Worm (Caenorhabditis elegans): ENCODE data around the gene cutl-2.

The cutl-2 gene

ce11 chrII:9752278-9752677 is 27.8 kb upstream of the cutl-2 start:
- TF ChIP-seq repo-1 (tag; optimal IDR thresholded peaks at IDR 0.05): no peak
- no peak for TF ChIP-seq T07F8.4 (tag; optimal IDR thresholded peaks at IDR 0.05)
- TF ChIP-seq ceh-40 (GFP tag; IDR thresholded peaks at IDR 0.05): no peak
- TF ChIP-seq dox-1 (GFP tag; IDR thresholded peaks at IDR 0.05): no peak
- TF ChIP-seq F37B4.10 (GFP tag; IDR thresholded peaks at IDR 0.05): no peak
- TF ChIP-seq zim-3 (tag; optimal IDR thresholded peaks at IDR 0.05): no peak
- TF ChIP-seq dpff-1 (tag; optimal IDR thresholded peaks at IDR 0.05): no peak
- no peak for TF ChIP-seq hrde-1 (tag; optimal IDR thresholded peaks at IDR 0.05; ENCODE audit: borderline replicate concordance)
- TF ChIP-seq mes-4 (tag; optimal IDR thresholded peaks at IDR 0.05): no peak
- TF ChIP-seq F23B12.7 (tag; optimal IDR thresholded peaks at IDR 0.05; ENCODE audit: insufficient read depth): no peak
- TF ChIP-seq ZK185.1 (tag; optimal IDR thresholded peaks at IDR 0.05; ENCODE audit: poor library complexity, severe bottlenecking): no peak
- no peak for TF ChIP-seq T26A5.8 (tag; optimal IDR thresholded peaks at IDR 0.05)
- TF ChIP-seq let-607 (tag; optimal IDR thresholded peaks at IDR 0.05): no peak
- TF ChIP-seq attf-5 (GFP tag; optimal IDR thresholded peaks at IDR 0.05): no peak
- no peak for TF ChIP-seq lin-35 (GFP tag; optimal IDR thresholded peaks at IDR 0.05)
- no peak for TF ChIP-seq ztf-3 (GFP tag; optimal IDR thresholded peaks at IDR 0.05)
- TF ChIP-seq B0336.3 (GFP tag; IDR thresholded peaks at IDR 0.05): no peak
- TF ChIP-seq sdz-38 (tag; optimal IDR thresholded peaks at IDR 0.05): no peak

ce11 chrII:9746069-9746468 is 21.6 kb upstream of the cutl-2 start, which contains the start of the genes Y53C12B.1 and nos-3:
Y53C12B.1 (minus strand) TSS chrII:9746078.
nos-3 (plus strand) TSS chrII:9746316.
- TF ChIP-seq lir-1 (GFP tag; conservative IDR thresholded peaks at IDR 0.05) (no peak), aptf-2 (GFP tag; conservative IDR thresholded peaks at IDR 0.05) (no peak), mcd-1 (GFP tag; IDR thresholded peaks at IDR 0.05) (peak; percentile 56), fkh-3 (tag; optimal IDR thresholded peaks at IDR 0.05) (no peak), hlh-12 (tag; optimal IDR thresholded peaks at IDR 0.05) (no peak), snpc-4 (GFP tag; optimal IDR thresholded peaks at IDR 0.05) (peak; percentile 7), snpc-4 (tag; optimal IDR thresholded peaks at IDR 0.05) (peak in 3 of 4 experiments; percentile 26 to 72 (median 49)), lin-54 (GFP tag; optimal IDR thresholded peaks at IDR 0.05) (peak; percentile 56), rcor-1 (GFP tag; IDR thresholded peaks at IDR 0.05) (peak; percentile 59), bed-1 (GFP tag; IDR thresholded peaks at IDR 0.05) (no peak), madf-6 (GFP tag; IDR thresholded peaks at IDR 0.05) (peak; percentile 85), ekl-4 (GFP tag; IDR thresholded peaks at IDR 0.05) (0 out of 2 replicates have a peak, but pooled peaks have one; percentile 22), ceh-91 (GFP tag; IDR thresholded peaks at IDR 0.05) (peak; percentile 39; the same call in 1 of the 2 replicates), B0019.2 (GFP tag; conservative IDR thresholded peaks at IDR 0.05) (peak; percentile 87), dox-1 (GFP tag; IDR thresholded peaks at IDR 0.05) (peak; percentile 59; the same call in 1 of the 2 replicates), lsy-27 (tag; optimal IDR thresholded peaks at IDR 0.05; ENCODE audit: borderline replicate concordance, insufficient read depth) (no peak), F39B2.1 (GFP tag; IDR thresholded peaks at IDR 0.05) (no peak), lin-40 (tag; optimal IDR thresholded peaks at IDR 0.05) (peak; percentile 21), ztf-6 (GFP tag; IDR thresholded peaks at IDR 0.05) (no peak), ccch-3 (GFP tag; optimal IDR thresholded peaks at IDR 0.05) (no peak), egl-18 (GFP tag; IDR thresholded peaks at IDR 0.05) (no peak), atf-7 (tag; optimal IDR thresholded peaks at IDR 0.05) (no peak), pbrm-1 (GFP tag; IDR thresholded peaks at IDR 0.05) (peak; percentile 66), efl-1 (GFP tag; optimal IDR thresholded peaks at IDR 0.05) (peak; percentile 17), ceh-27 (GFP tag; optimal IDR thresholded peaks at IDR 0.05) (peak; percentile 41), F23B12.7 (tag; optimal IDR thresholded peaks at IDR 0.05; ENCODE audit: insufficient read depth) (peak; percentile 25), D2030.7 (GFP tag; IDR thresholded peaks at IDR 0.05) (peak; percentile 57; the same call in 1 of the 2 replicates), mes-4 (tag; optimal IDR thresholded peaks at IDR 0.05) (no peak), nhr-120 (GFP tag; IDR thresholded peaks at IDR 0.05) (no peak), K12H6.12 (tag; optimal IDR thresholded peaks at IDR 0.05) (peak; percentile 19), rpc-1 (optimal IDR thresholded peaks at IDR 0.05) (no peak), rpc-1 (tag; optimal IDR thresholded peaks at IDR 0.05) (no peak), sptf-2 (GFP tag; optimal IDR thresholded peaks at IDR 0.05) (no peak), lsl-1 (GFP tag; optimal IDR thresholded peaks at IDR 0.05) (peak; percentile 90)

Data from whole organism, young adult.